Fruit fly (Drosophila melanogaster) whole organism, embryonic: ENCODE results near the gene CG5381.
A peak's percentile ranks its signal among the peaks of the same experiment; 100 is the strongest.

ENCODE experiments used
- CG10274 ChIP-seq: fragments of 200-800 bp; sonication (Bioruptor generic); optimal IDR thresholded peaks from 3 replicates; lab custom pipeline; 2017; ENCODE audit warnings: missing biosample characterization, mild to moderate bottlenecking, missing genetic modification characterization
- CG11247 ChIP-seq: fragments of 200-800 bp; sonication (Bioruptor generic); IDR thresholded peaks from 2 replicates; pipeline ENCODE4 v1.3.6; 2022; ENCODE audit warnings: missing biosample characterization, missing genetic modification characterization
- CG12744 ChIP-seq: fragments of 200-800 bp; sonication (Bioruptor generic); optimal IDR thresholded peaks from 2 replicates; lab custom pipeline; 2016; ENCODE audit warnings: missing biosample characterization, missing genetic modification characterization
- CG13287 ChIP-seq: fragments of 200-800 bp; sonication (Bioruptor generic); IDR thresholded peaks from 2 replicates; pipeline ENCODE4 v1.3.6; 2022; ENCODE audit warnings: missing biosample characterization, missing genetic modification characterization; ENCODE audit not compliant: partially characterized antibody
- CG13775 ChIP-seq: fragments of 200-800 bp; sonication (Bioruptor generic); optimal IDR thresholded peaks from 3 replicates; lab custom pipeline; 2017; ENCODE audit warnings: missing biosample characterization, mild to moderate bottlenecking, missing genetic modification characterization
- CG14965 ChIP-seq: fragments of 200-800 bp; sonication (Bioruptor generic); optimal IDR thresholded peaks from 2 replicates; lab custom pipeline; 2016; ENCODE audit warnings: missing biosample characterization, missing genetic modification characterization, borderline replicate concordance
- CG15073 ChIP-seq: fragments of 200-800 bp; sonication (Bioruptor generic); optimal IDR thresholded peaks from 2 replicates; lab custom pipeline; 2016; ENCODE audit warnings: missing biosample characterization, missing genetic modification characterization
- CG17361 ChIP-seq: fragments of 200-800 bp; sonication (Bioruptor generic); IDR thresholded peaks from 3 replicates; pipeline ENCODE4 v1.3.6; 2022; ENCODE audit warnings: missing biosample characterization, missing genetic modification characterization
- CG2202 ChIP-seq: fragments of 200-800 bp; sonication (Bioruptor generic); optimal IDR thresholded peaks from 2 replicates; lab custom pipeline; 2018; ENCODE audit warnings: missing biosample characterization, mild to moderate bottlenecking, missing genetic modification characterization
- CG32772 ChIP-seq: fragments of 200-800 bp; sonication (Bioruptor generic); IDR thresholded peaks from 2 replicates; pipeline ENCODE4 v1.3.6; 2022; ENCODE audit warnings: missing biosample characterization, missing genetic modification characterization
- CG4360 ChIP-seq: fragments of 200-800 bp; sonication (Bioruptor generic); IDR thresholded peaks from 2 replicates; pipeline ENCODE4 v1.3.6; 2022; ENCODE audit warnings: missing biosample characterization, missing genetic modification characterization
- CG4820 ChIP-seq: fragments of 200-800 bp; sonication (Bioruptor generic); optimal IDR thresholded peaks from 3 replicates; lab custom pipeline; 2016; ENCODE audit warnings: missing biosample characterization, missing genetic modification characterization
- CG7786 ChIP-seq: fragments of 200-800 bp; sonication (Bioruptor generic); optimal IDR thresholded peaks from 2 replicates; lab custom pipeline; 2016; ENCODE audit warnings: missing biosample characterization, missing genetic modification characterization
- CG7839 ChIP-seq: fragments of 200-800 bp; sonication (Bioruptor generic); optimal IDR thresholded peaks from 3 replicates; lab custom pipeline; 2018; ENCODE audit warnings: missing biosample characterization, mild to moderate bottlenecking, missing genetic modification characterization, moderate library complexity
- CG8924 ChIP-seq: fragments of 200-800 bp; optimal IDR thresholded peaks from 3 replicates; lab custom pipeline; 2019; ENCODE audit warnings: missing biosample characterization, mild to moderate bottlenecking, missing genetic modification characterization, moderate library complexity
- CG8944 ChIP-seq: fragments of 200-800 bp; sonication (Bioruptor generic); optimal IDR thresholded peaks from 3 replicates; lab custom pipeline; 2016; ENCODE audit warnings: missing biosample characterization, missing genetic modification characterization
- Deaf1 ChIP-seq: fragments of 200-800 bp; optimal IDR thresholded peaks from 3 replicates; lab custom pipeline; 2019; ENCODE audit warnings: missing biosample characterization, mild to moderate bottlenecking, missing genetic modification characterization, moderate library complexity
- E2f1 ChIP-seq: fragments of 200-800 bp; sonication (Bioruptor generic); IDR thresholded peaks from 2 replicates; pipeline ENCODE4 v1.3.6; 2022; ENCODE audit warnings: missing biosample characterization, missing genetic modification characterization
- Eip74EF ChIP-seq, 2 experiments: fragments of 200-800 bp in 1 of 2; fragments of >200 bp in 1 of 2; sonication (Bioruptor generic) in 1 of 2; optimal IDR thresholded peaks; 2 replicates each; lab custom pipeline; 2017 to 2019; ENCODE audit warnings: missing biosample characterization in 2 of 2, missing genetic modification characterization in 2 of 2, mild to moderate bottlenecking in 1 of 2, moderate library complexity in 1 of 2
- Ets65A ChIP-seq: fragments of 200-800 bp; sonication (Bioruptor generic); peaks from one replicate; lab custom pipeline; 2016; ENCODE audit warnings: missing biosample characterization, missing genetic modification characterization
- HmgZ ChIP-seq: fragments of 200-800 bp; sonication (Bioruptor generic); optimal IDR thresholded peaks from 2 replicates; lab custom pipeline; 2018; ENCODE audit warnings: missing biosample characterization, mild to moderate bottlenecking, missing genetic modification characterization
- Hr39 ChIP-seq: fragments of >200 bp; optimal IDR thresholded peaks from 2 replicates; lab custom pipeline; 2017
- Hr51 ChIP-seq, 2 experiments: fragments of 200-800 bp; sonication (Bioruptor generic); optimal IDR thresholded peaks; 2 replicates in 1 of 2; 3 replicates in 1 of 2; lab custom pipeline; 2016 to 2018; ENCODE audit warnings: missing biosample characterization in 2 of 2, missing genetic modification characterization in 2 of 2, mild to moderate bottlenecking in 1 of 2, moderate library complexity in 1 of 2
- NfI ChIP-seq: fragments of 200-800 bp; sonication (Bioruptor generic); optimal IDR thresholded peaks from 3 replicates; lab custom pipeline; 2018; ENCODE audit warnings: missing biosample characterization, mild to moderate bottlenecking, missing genetic modification characterization, moderate library complexity
- Oaz ChIP-seq: fragments of 200-800 bp; sonication (Bioruptor generic); IDR thresholded peaks from 2 replicates; pipeline ENCODE4 v1.3.6; 2022; ENCODE audit warnings: missing biosample characterization, missing genetic modification characterization
- Sox102F ChIP-seq: fragments of 200-800 bp; sonication (Bioruptor generic); optimal IDR thresholded peaks from 2 replicates; lab custom pipeline; 2018; ENCODE audit warnings: missing biosample characterization, mild to moderate bottlenecking, missing genetic modification characterization, moderate library complexity
- Spps ChIP-seq: fragments of 200-800 bp; sonication (Bioruptor generic); optimal IDR thresholded peaks from 2 replicates; lab custom pipeline; 2018; ENCODE audit warnings: missing biosample characterization, mild to moderate bottlenecking, missing genetic modification characterization
- Vsx1 ChIP-seq: fragments of 200-800 bp; sonication (Bioruptor generic); optimal IDR thresholded peaks from 2 replicates; lab custom pipeline; 2017; ENCODE audit warnings: missing biosample characterization, mild to moderate bottlenecking, missing genetic modification characterization, missing genetic modification reagents
- Xbp1 ChIP-seq: fragments of 200-800 bp; sonication (Bioruptor generic); optimal IDR thresholded peaks from 3 replicates; lab custom pipeline; 2016; ENCODE audit warnings: missing biosample characterization, mild to moderate bottlenecking, missing genetic modification characterization
- ac ChIP-seq: fragments of 200-800 bp; sonication (Bioruptor generic); optimal IDR thresholded peaks from 3 replicates; lab custom pipeline; 2017; ENCODE audit warnings: missing biosample characterization, mild to moderate bottlenecking, missing genetic modification characterization
- ara ChIP-seq: fragments of 200-800 bp; sonication (Bioruptor generic); IDR thresholded peaks from 2 replicates; pipeline ENCODE4 v1.3.6; 2022; ENCODE audit warnings: missing biosample characterization, missing genetic modification characterization
- bcd ChIP-seq: fragments of 200-800 bp; sonication (Bioruptor generic); optimal IDR thresholded peaks from 2 replicates; lab custom pipeline; 2017; ENCODE audit warnings: missing biosample characterization, mild to moderate bottlenecking, missing genetic modification characterization
- da ChIP-seq: fragments of 200-800 bp; sonication (Bioruptor generic); optimal IDR thresholded peaks from 2 replicates; lab custom pipeline; 2016; ENCODE audit warnings: missing biosample characterization, missing genetic modification characterization
- dan ChIP-seq: fragments of 200-800 bp; sonication (Bioruptor generic); IDR thresholded peaks from 2 replicates; pipeline ENCODE4 v1.3.6; 2022; ENCODE audit warnings: missing biosample characterization, missing genetic modification characterization
- dm ChIP-seq: fragments of 200-800 bp; sonication (Bioruptor generic); optimal IDR thresholded peaks from 3 replicates; lab custom pipeline; 2016; ENCODE audit warnings: missing biosample characterization, missing genetic modification characterization
- dmrt11E ChIP-seq: fragments of 200-800 bp; sonication (Bioruptor generic); optimal IDR thresholded peaks from 3 replicates; lab custom pipeline; 2018; ENCODE audit warnings: missing biosample characterization, mild to moderate bottlenecking, missing genetic modification characterization, moderate library complexity
- ewg ChIP-seq: fragments of 200-800 bp; sonication (Bioruptor generic); optimal IDR thresholded peaks from 3 replicates; lab custom pipeline; 2017; ENCODE audit warnings: mild to moderate bottlenecking, missing biosample characterization, missing genetic modification reagents, missing genetic modification characterization
- fd96Cb ChIP-seq: fragments of 200-800 bp; sonication (Bioruptor generic); optimal IDR thresholded peaks from 2 replicates; lab custom pipeline; 2018; ENCODE audit warnings: missing biosample characterization, mild to moderate bottlenecking, missing genetic modification characterization, moderate library complexity
- ham ChIP-seq: fragments of 200-800 bp; sonication (Bioruptor generic); IDR thresholded peaks from 2 replicates; pipeline ENCODE4 v1.3.6; 2022; ENCODE audit warnings: missing biosample characterization, missing genetic modification characterization
- jumu ChIP-seq: fragments of 200-800 bp; sonication (Bioruptor generic); optimal IDR thresholded peaks from 3 replicates; lab custom pipeline; 2016; ENCODE audit warnings: missing biosample characterization, missing genetic modification characterization
- ken ChIP-seq: fragments of 200-800 bp; sonication (Bioruptor generic); IDR thresholded peaks from 3 replicates; pipeline ENCODE4 v1.3.6; 2022; ENCODE audit warnings: missing biosample characterization, missing genetic modification characterization
- nau ChIP-seq: fragments of 200-800 bp; sonication (Bioruptor generic); optimal IDR thresholded peaks from 3 replicates; lab custom pipeline; 2017; ENCODE audit warnings: missing biosample characterization, mild to moderate bottlenecking, missing genetic modification characterization, missing genetic modification reagents
- nerfin-1 ChIP-seq: fragments of 200-800 bp; sonication (Bioruptor generic); optimal IDR thresholded peaks from 3 replicates; lab custom pipeline; 2019; ENCODE audit warnings: missing biosample characterization, mild to moderate bottlenecking, missing genetic modification characterization, moderate library complexity
- otp ChIP-seq: fragments of 200-800 bp; sonication (Bioruptor generic); IDR thresholded peaks from 3 replicates; pipeline ENCODE4, ENCODE4 v1.3.6; 2022; ENCODE audit warnings: missing biosample characterization, missing genetic modification characterization
- pzg ChIP-seq: fragments of 200-800 bp; sonication (Bioruptor generic); optimal IDR thresholded peaks from 3 replicates; lab custom pipeline; 2018; ENCODE audit warnings: missing biosample characterization, mild to moderate bottlenecking, missing genetic modification characterization, moderate library complexity
- run ChIP-seq: fragments of 200-800 bp; sonication (Bioruptor generic); optimal IDR thresholded peaks from 3 replicates; lab custom pipeline; 2018; ENCODE audit warnings: missing biosample characterization, mild to moderate bottlenecking, missing genetic modification characterization
- sens ChIP-seq: fragments of 200-800 bp; sonication (Bioruptor generic); peaks from one replicate; lab custom pipeline; 2016; ENCODE audit warnings: missing biosample characterization, missing genetic modification characterization
- shn ChIP-seq: fragments of 200-800 bp; sonication (Bioruptor generic); optimal IDR thresholded peaks from 3 replicates; lab custom pipeline; 2016; ENCODE audit warnings: missing biosample characterization, missing genetic modification characterization
- slp2 ChIP-seq: fragments of 200-800 bp; sonication (Bioruptor generic); optimal IDR thresholded peaks from 2 replicates; lab custom pipeline; 2016; ENCODE audit warnings: missing biosample characterization, missing genetic modification characterization
- sob ChIP-seq: fragments of 200-800 bp; sonication (Bioruptor generic); IDR thresholded peaks from 2 replicates; pipeline ENCODE4 v1.3.6; 2022; ENCODE audit warnings: missing biosample characterization, missing genetic modification characterization
- wek ChIP-seq: fragments of 200-800 bp; sonication (Bioruptor generic); optimal IDR thresholded peaks from 3 replicates; lab custom pipeline; 2018; ENCODE audit warnings: missing biosample characterization, mild to moderate bottlenecking, missing genetic modification characterization, moderate library complexity
- zen2 ChIP-seq: fragments of 200-800 bp; sonication (Bioruptor generic); IDR thresholded peaks from 3 replicates; pipeline ENCODE4 v1.3.6; 2022; ENCODE audit warnings: missing biosample characterization, missing genetic modification characterization; ENCODE audit not compliant: partially characterized antibody

The CG5381 gene

DNA sequence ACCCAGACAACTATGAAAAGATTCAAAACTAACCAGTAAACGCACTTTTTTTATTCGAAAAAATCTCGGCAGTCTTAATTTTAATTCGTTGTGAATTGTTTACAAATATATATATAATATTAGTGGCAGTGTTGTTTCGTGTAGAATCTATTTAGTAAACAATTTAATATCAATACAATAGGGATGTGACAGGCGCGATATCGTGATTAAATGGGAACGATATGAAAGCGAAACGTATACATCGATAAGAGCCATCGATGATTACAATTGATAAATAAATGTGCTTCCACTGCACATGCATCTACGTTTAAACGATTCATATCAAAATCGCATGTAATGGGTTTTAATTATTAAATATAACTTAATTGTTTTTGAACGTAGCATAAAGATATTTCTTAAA lies 45.5 kb downstream of the CG5381 start (continued):
- TF ChIP-seq dmrt11E (tag; lab: Kevin White, UChicago) (no peak), ken (GFP tag; lab: Robert Waterston, UW) (no peak), pzg (GFP tag; lab: Kevin White, UChicago) (peak; percentile 75), HmgZ (tag; lab: Kevin White, UChicago) (peak; percentile 7), Ets65A (no peak), otp (GFP tag; lab: Robert Waterston, UW) (no peak), shn (GFP tag; lab: Kevin White, UChicago) (no peak), Oaz (GFP tag; lab: Robert Waterston, UW) (no peak), CG7839 (tag; lab: Kevin White, UChicago) (no peak), fd96Cb (tag; lab: Kevin White, UChicago) (no peak), Hr51 (GFP tag; optimal IDR thresholded peaks at IDR 0.05; lab: Kevin White, UChicago) (no peak), E2f1 (GFP tag; lab: Robert Waterston, UW) (no peak), CG7786 (no peak), CG15073 (no peak), slp2 (no peak), zen2 (GFP tag; lab: Robert Waterston, UW) (no peak; the same call in 2 of the 3 replicates), jumu (no peak), CG8924 (tag; lab: Kevin White, UChicago) (peak; percentile 63), nau (GFP tag; lab: Kevin White, UChicago) (no peak), Spps (tag; lab: Kevin White, UChicago) (no peak), CG4360 (GFP tag; lab: Robert Waterston, UW) (no peak), da (GFP tag; lab: Kevin White, UChicago) (no peak), sens (no peak), CG13287 (peak; percentile 85), CG13775 (GFP tag; lab: Kevin White, UChicago) (no peak), CG8944 (GFP tag; lab: Kevin White, UChicago) (no peak), CG17361 (no peak), wek (GFP tag; lab: Kevin White, UChicago) (no peak), bcd (GFP tag; lab: Kevin White, UChicago) (no peak), Sox102F (GFP tag; lab: Kevin White, UChicago) (no peak), run (tag; lab: Kevin White, UChicago) (no peak), CG12744 (GFP tag; lab: Kevin White, UChicago) (no peak), dm (GFP tag; lab: Kevin White, UChicago) (no peak), nerfin-1 (tag; lab: Kevin White, UChicago) (no peak), dan (GFP tag; lab: Robert Waterston, UW) (no peak), Vsx1 (GFP tag; lab: Kevin White, UChicago) (no peak), CG11247 (GFP tag; lab: Robert Waterston, UW) (no peak), Deaf1 (no peak), Eip74EF (GFP tag; optimal IDR thresholded peaks at IDR 0.05; lab: Kevin White, UChicago) (no peak), CG14965 (GFP tag; lab: Kevin White, UChicago) (no peak), ara (no peak), ham (GFP tag; lab: Robert Waterston, UW) (no peak), CG4820 (GFP tag; lab: Kevin White, UChicago) (no peak), NfI (GFP tag; lab: Kevin White, UChicago) (no peak), sob (GFP tag; lab: Robert Waterston, UW) (no peak), CG2202 (tag; lab: Kevin White, UChicago) (no peak), Hr39 (lab: Kevin White, UChicago) (no peak), ac (no peak), ewg (GFP tag; lab: Kevin White, UChicago) (no peak), CG32772 (GFP tag; lab: Robert Waterston, UW) (no peak), Xbp1 (no peak), CG10274 (GFP tag; lab: Kevin White, UChicago) (no peak)
